Worm (Caenorhabditis elegans): ENCODE results near the gene pqn-80.
A peak's percentile ranks its signal among the peaks of the same experiment; 100 is the strongest.

Gene pqn-80

ce11 chrIII:12606175-12606574 lies 20.2 kb upstream of the pqn-80 start:
- TF ChIP-seq ekl-4 (GFP tag; IDR thresholded peaks at IDR 0.05) (no peak), rpc-1 (optimal IDR thresholded peaks at IDR 0.05) (no peak), rpc-1 (tag; optimal IDR thresholded peaks at IDR 0.05) (no peak), nfya-2 (GFP tag; IDR thresholded peaks at IDR 0.05) (no peak), madf-8 (GFP tag; conservative IDR thresholded peaks at IDR 0.05) (no peak), cebp-1 (GFP tag; IDR thresholded peaks at IDR 0.05) (peak; percentile 79; the same call in 1 of the 2 replicates), cebp-1 (tag; optimal IDR thresholded peaks at IDR 0.05) (peak; percentile 91), egl-44 (GFP tag; IDR thresholded peaks at IDR 0.05) (no peak), hrde-1 (tag; optimal IDR thresholded peaks at IDR 0.05; ENCODE audit: borderline replicate concordance) (no peak), unc-62 (GFP tag; optimal IDR thresholded peaks at IDR 0.05) (no peak)

DNA sequence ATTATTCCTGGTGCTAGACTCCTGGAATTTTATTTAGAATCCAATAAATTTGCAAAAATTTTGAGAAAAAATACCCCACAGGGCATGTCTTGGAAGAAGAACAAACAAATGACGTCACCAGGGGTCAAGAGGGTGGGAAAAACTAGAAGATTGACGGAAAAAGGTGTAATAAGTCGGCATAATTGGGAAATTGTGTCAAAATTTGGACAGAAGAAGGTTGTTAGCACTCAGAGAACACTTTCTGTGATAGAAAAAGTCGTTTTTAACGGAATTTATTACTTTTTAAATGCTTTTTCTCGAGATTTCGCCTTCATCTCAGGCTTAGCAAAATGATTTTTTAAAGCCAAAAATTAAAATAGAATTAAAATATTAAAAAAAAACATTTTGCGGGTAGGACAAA lies 19.1 kb upstream of the pqn-80 start:
- TF ChIP-seq tbp1 (GFP tag; optimal IDR thresholded peaks at IDR 0.05) (no peak), Y56A3A.18 (GFP tag; IDR thresholded peaks at IDR 0.05) (0 out of 2 replicates have a peak, but pooled peaks have one; percentile 15), chd-7 (tag; optimal IDR thresholded peaks at IDR 0.05) (peak; percentile 81), lin-35 (GFP tag; optimal IDR thresholded peaks at IDR 0.05) (peak in 1 of 3 experiments; percentile 1), lag-1 (GFP tag; IDR thresholded peaks at IDR 0.05) (no peak), dpff-1 (tag; optimal IDR thresholded peaks at IDR 0.05) (peak; percentile 88), ceh-100 (GFP tag; IDR thresholded peaks at IDR 0.05) (0 out of 2 replicates have a peak, but pooled peaks have one; percentile 15), ama-1 (optimal IDR thresholded peaks at IDR 0.05) (peak; percentile 82), ama-1 (GFP tag; optimal IDR thresholded peaks at IDR 0.05) (no peak), B0019.2 (GFP tag; conservative IDR thresholded peaks at IDR 0.05) (no peak), B0261.1 (tag; optimal IDR thresholded peaks at IDR 0.05) (peak; percentile 16), let-607 (tag; optimal IDR thresholded peaks at IDR 0.05) (peak in 1 of 2 experiments; percentile 18), ztf-22 (GFP tag; optimal IDR thresholded peaks at IDR 0.05) (no peak), F10E7.11 (tag; optimal IDR thresholded peaks at IDR 0.05) (peak; percentile 94), B0336.3 (GFP tag; IDR thresholded peaks at IDR 0.05) (peak; percentile 55), hmg-20 (GFP tag; IDR thresholded peaks at IDR 0.05) (0 out of 2 replicates have a peak, but pooled peaks have one; percentile 15), tbx-9 (tag; optimal IDR thresholded peaks at IDR 0.05; ENCODE audit: borderline replicate concordance) (peak; percentile 70), dpl-1 (GFP tag; optimal IDR thresholded peaks at IDR 0.05) (no peak), bed-1 (GFP tag; IDR thresholded peaks at IDR 0.05) (0 out of 2 replicates have a peak, but pooled peaks have one; percentile 22), sdz-38 (tag; optimal IDR thresholded peaks at IDR 0.05) (no peak), hlh-26 (GFP tag; conservative IDR thresholded peaks at IDR 0.05) (0 out of 2 replicates have a peak, but pooled peaks have one; percentile 62), ceh-79 (tag; optimal IDR thresholded peaks at IDR 0.05) (peak; percentile 89), K11D2.4 (GFP tag; IDR thresholded peaks at IDR 0.05) (no peak), egl-18 (GFP tag; IDR thresholded peaks at IDR 0.05) (no peak), cebp-1 (GFP tag; IDR thresholded peaks at IDR 0.05) (no peak), cebp-1 (tag; optimal IDR thresholded peaks at IDR 0.05) (peak; percentile 61), F57C9.4 (tag; optimal IDR thresholded peaks at IDR 0.05) (peak; percentile 41), dox-1 (GFP tag; IDR thresholded peaks at IDR 0.05) (peak; percentile 11; the same call in 1 of the 2 replicates), atf-7 (tag; optimal IDR thresholded peaks at IDR 0.05) (peak; percentile 74), F39B2.1 (GFP tag; IDR thresholded peaks at IDR 0.05) (0 out of 2 replicates have a peak, but pooled peaks have one; percentile 37), nfyb-1 (GFP tag; IDR thresholded peaks at IDR 0.05) (peak; percentile 48; the same call in 1 of the 2 replicates), cebp-2 (GFP tag; IDR thresholded peaks at IDR 0.05) (peak; percentile 77), mel-28 (tag; optimal IDR thresholded peaks at IDR 0.05; ENCODE audit: borderline replicate concordance) (peak; percentile 23), attf-3 (GFP tag; conservative IDR thresholded peaks at IDR 0.05) (0 out of 2 replicates have a peak, but pooled peaks have one; percentile 29), T26A5.8 (tag; optimal IDR thresholded peaks at IDR 0.05) (no peak), Y79H2A.3 (GFP tag; conservative IDR thresholded peaks at IDR 0.05) (0 out of 2 replicates have a peak, but pooled peaks have one; percentile 25), aptf-2 (GFP tag; conservative IDR thresholded peaks at IDR 0.05) (0 out of 2 replicates have a peak, but pooled peaks have one; percentile 43), aptf-3 (GFP tag; IDR thresholded peaks at IDR 0.05) (0 out of 2 replicates have a peak, but pooled peaks have one; percentile 33), ztf-3 (GFP tag; optimal IDR thresholded peaks at IDR 0.05) (peak; percentile 26), attf-5 (GFP tag; optimal IDR thresholded peaks at IDR 0.05) (peak; percentile 10)

All from whole organism, young adult.